Worm (Caenorhabditis elegans): ENCODE results near the gene sre-37.

DNA sequence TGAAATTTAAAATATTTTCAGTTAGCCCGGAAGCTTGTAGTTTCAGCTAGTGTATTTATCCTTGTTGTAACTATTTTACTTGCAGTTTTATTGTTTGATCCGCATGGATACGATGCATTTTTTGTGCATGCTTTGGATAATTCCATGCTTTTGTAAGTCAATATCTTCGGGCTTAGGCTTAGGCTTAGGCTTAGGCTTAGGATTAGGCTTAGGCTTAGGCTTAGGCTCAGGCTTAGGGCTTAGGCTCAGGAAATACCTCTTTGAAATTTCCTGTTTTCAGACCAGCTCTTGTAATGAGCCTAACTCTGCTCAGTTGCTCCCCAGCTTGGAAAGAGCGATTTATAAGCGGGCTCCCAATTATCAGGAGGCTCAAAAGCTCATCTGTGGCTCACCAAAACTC lies 1.4 kb downstream of the sre-37 start, which contains the start of gene srg-16:
- TF ChIP-seq nfya-1 (tag; optimal IDR thresholded peaks at IDR 0.05; ENCODE audit: borderline replicate concordance, insufficient read depth): no peak
- TF ChIP-seq somi-1 (GFP tag; optimal IDR thresholded peaks at IDR 0.05): no peak
- no peak for TF ChIP-seq ama-1 (optimal IDR thresholded peaks at IDR 0.05)
- TF ChIP-seq ama-1 (GFP tag; optimal IDR thresholded peaks at IDR 0.05): no peak
- TF ChIP-seq snpc-4 (GFP tag; optimal IDR thresholded peaks at IDR 0.05): no peak
- TF ChIP-seq snpc-4 (tag; optimal IDR thresholded peaks at IDR 0.05): no peak
- TF ChIP-seq ccch-3 (GFP tag; optimal IDR thresholded peaks at IDR 0.05): no peak
- no peak for TF ChIP-seq hmg-1.2 (GFP tag; IDR thresholded peaks at IDR 0.05)
- TF ChIP-seq F49E8.2 (tag; optimal IDR thresholded peaks at IDR 0.05; ENCODE audit: insufficient read depth): no peak

Data from whole organism, young adult.